Fruit fly (Drosophila melanogaster): ENCODE data around the gene osa.

The osa gene

DNA sequence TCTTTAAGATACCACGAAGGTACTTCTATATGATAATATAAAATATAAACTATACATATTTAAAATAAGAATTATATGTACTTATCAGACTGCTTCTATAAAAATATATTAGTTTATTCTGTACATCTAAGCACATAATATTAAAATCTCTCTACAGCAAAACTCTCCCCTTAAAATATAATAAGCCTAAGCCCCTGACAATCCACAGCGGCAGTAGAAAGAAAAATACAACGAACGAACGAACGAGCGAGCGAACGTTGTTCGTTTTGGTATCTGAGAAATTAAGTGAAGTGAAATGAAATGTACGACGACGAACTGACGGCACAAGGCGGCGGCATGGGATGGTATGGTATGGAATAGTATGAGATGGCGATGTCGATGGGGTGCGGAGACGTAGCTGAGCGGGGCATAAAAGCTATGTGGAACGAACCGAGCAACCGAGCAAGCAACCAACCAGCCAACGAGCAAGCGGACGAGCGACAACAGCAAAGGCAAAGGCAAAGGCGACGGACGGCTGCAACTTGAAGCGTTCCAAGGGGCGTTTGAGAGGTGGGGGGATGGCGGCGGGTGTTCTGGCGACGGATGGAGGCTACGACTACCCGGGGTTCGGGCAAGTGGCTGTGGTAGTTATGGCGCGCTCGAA is 17.5 kb downstream of the osa start (continued):
- TF ChIP-seq Hr78 (GFP tag; optimal IDR thresholded peaks at IDR 0.05) (peak in 1 of 2 experiments; percentile 95), CG4854 (GFP tag; optimal IDR thresholded peaks at IDR 0.05) (peak; percentile 57), CG12104 (GFP tag; optimal IDR thresholded peaks at IDR 0.05) (peak; percentile 96), Dp (GFP tag; optimal IDR thresholded peaks at IDR 0.05) (peak; percentile 26), CG10979 (tag; optimal IDR thresholded peaks at IDR 0.05) (peak; percentile 98), CG31365 (tag; optimal IDR thresholded peaks at IDR 0.05) (peak; percentile 63), tgo (GFP tag; IDR thresholded peaks at IDR 0.05) (peak; percentile 99), Hsf (GFP tag; optimal IDR thresholded peaks at IDR 0.05) (peak; percentile 85), Six4 (GFP tag; optimal IDR thresholded peaks at IDR 0.05) (peak; percentile 96), danr (GFP tag; IDR thresholded peaks at IDR 0.05) (peak; percentile 96), Deaf1 (tag; optimal IDR thresholded peaks at IDR 0.05) (peak; percentile 95), CG14710 (tag; optimal IDR thresholded peaks at IDR 0.05) (peak; percentile 97), CG18599 (GFP tag; optimal IDR thresholded peaks at IDR 0.05) (peak; percentile 100), CG14441 (GFP tag; IDR thresholded peaks at IDR 0.05) (peak; percentile 98), CG6175 (GFP tag; IDR thresholded peaks at IDR 0.05) (peak; percentile 99), CG7963 (GFP tag; IDR thresholded peaks at IDR 0.05; ENCODE audit: partially characterized antibody) (no peak), jing (GFP tag; optimal IDR thresholded peaks at IDR 0.05) (peak; percentile 84), E2f1 (GFP tag; IDR thresholded peaks at IDR 0.05) (peak; percentile 99), sisA (GFP tag; IDR thresholded peaks at IDR 0.05) (peak; percentile 97), CG8281 (tag; optimal IDR thresholded peaks at IDR 0.05) (peak; percentile 93), HLH3B (GFP tag; IDR thresholded peaks at IDR 0.05) (peak; percentile 99), pita (GFP tag; optimal IDR thresholded peaks at IDR 0.05) (no peak), CG2678 (tag; optimal IDR thresholded peaks at IDR 0.05) (peak; percentile 100), Lim3 (GFP tag; IDR thresholded peaks at IDR 0.05) (peak; percentile 94), fd3F (GFP tag; optimal IDR thresholded peaks at IDR 0.05) (peak; percentile 99), Atf3 (GFP tag; optimal IDR thresholded peaks at IDR 0.05) (peak; percentile 42), CG15479 (GFP tag; optimal IDR thresholded peaks at IDR 0.05) (no peak), dmrt11E (tag; optimal IDR thresholded peaks at IDR 0.05) (peak; percentile 94), CG3847 (GFP tag; IDR thresholded peaks at IDR 0.05) (peak; percentile 99), CG32767 (GFP tag; IDR thresholded peaks at IDR 0.05) (peak; percentile 98), Ssrp (tag; optimal IDR thresholded peaks at IDR 0.05) (peak; percentile 99), ci (GFP tag; IDR thresholded peaks at IDR 0.05) (peak; percentile 97), klu (GFP tag; IDR thresholded peaks at IDR 0.05) (peak; percentile 97), CG7556 (GFP tag; optimal IDR thresholded peaks at IDR 0.05) (peak; percentile 100), ro (GFP tag; IDR thresholded peaks at IDR 0.05) (peak; percentile 95), toy (GFP tag; IDR thresholded peaks at IDR 0.05) (peak; percentile 92), CG4617 (GFP tag; optimal IDR thresholded peaks at IDR 0.05; ENCODE audit: borderline replicate concordance) (peak; percentile 90), Spps (tag; optimal IDR thresholded peaks at IDR 0.05) (peak; percentile 97), CG15696 (tag; optimal IDR thresholded peaks at IDR 0.05) (peak; percentile 91), pfk (GFP tag; optimal IDR thresholded peaks at IDR 0.05) (peak; percentile 78), dmrt99B (tag; optimal IDR thresholded peaks at IDR 0.05) (peak; percentile 99), CG17359 (tag; optimal IDR thresholded peaks at IDR 0.05) (peak; percentile 99), CG32772 (GFP tag; IDR thresholded peaks at IDR 0.05) (peak; percentile 98), CG8290 (GFP tag; optimal IDR thresholded peaks at IDR 0.05) (peak; percentile 92), CG8290 (tag; optimal IDR thresholded peaks at IDR 0.05) (peak; percentile 44 to 52), Pdp1 (GFP tag; optimal IDR thresholded peaks at IDR 0.05) (peak; percentile 52 to 75), CG34224 (GFP tag; IDR thresholded peaks at IDR 0.05; ENCODE audit: partially characterized antibody) (no peak), pho (GFP tag; optimal IDR thresholded peaks at IDR 0.05) (peak; percentile 77), tx (GFP tag; optimal IDR thresholded peaks at IDR 0.05) (peak; percentile 80), CG1024 (GFP tag; IDR thresholded peaks at IDR 0.05) (peak; percentile 85)
